Worm (Caenorhabditis elegans) whole organism, L2 larva: ENCODE data around the gene acdh-10.

Experiments used
- F13H6.1 ChIP-seq: sonication (generic microtip); optimal IDR thresholded peaks from 2 replicates; lab custom pipeline; 2016; ENCODE audit warnings: missing genetic modification characterization, missing compliant biosample characterization
- R02D3.7 ChIP-seq: fragments of 150-350 bp; optimal IDR thresholded peaks from 2 replicates; lab custom pipeline; 2014; ENCODE audit warnings: missing biosample characterization, missing genetic modification characterization
- Y55F3AM.14 ChIP-seq: fragments of 200-800 bp; sonication (Bioruptor generic); optimal IDR thresholded peaks from 2 replicates; lab custom pipeline; 2018; ENCODE audit warnings: mild to moderate bottlenecking, missing genetic modification characterization, missing compliant biosample characterization
- ZK546.5 ChIP-seq: sonication (generic microtip); optimal IDR thresholded peaks from 2 replicates; lab custom pipeline; 2017; ENCODE audit warnings: missing biosample characterization, missing genetic modification characterization
- alr-1 ChIP-seq: fragments of 150-350 bp; optimal IDR thresholded peaks from 2 replicates; lab custom pipeline; 2014; ENCODE audit warnings: missing biosample characterization, missing genetic modification characterization
- aly-2 ChIP-seq: fragments of 150-350 bp; optimal IDR thresholded peaks from 2 replicates; lab custom pipeline; 2014; ENCODE audit warnings: missing biosample characterization, missing genetic modification characterization
- ceh-16 ChIP-seq: fragments of 150-350 bp; optimal IDR thresholded peaks from 2 replicates; lab custom pipeline; 2014; ENCODE audit warnings: missing biosample characterization, missing genetic modification characterization
- ceh-82 ChIP-seq: fragments of 150-350 bp; optimal IDR thresholded peaks from 2 replicates; lab custom pipeline; 2014; ENCODE audit warnings: missing biosample characterization, missing genetic modification characterization
- dmd-4 ChIP-seq: sonication (generic microtip); optimal IDR thresholded peaks from 2 replicates; lab custom pipeline; 2017; ENCODE audit warnings: missing biosample characterization, missing genetic modification characterization
- egl-27 ChIP-seq: sonication (generic microtip); optimal IDR thresholded peaks from 3 replicates; lab custom pipeline; 2017; ENCODE audit warnings: missing biosample characterization, missing genetic modification reagents, missing genetic modification characterization
- elt-1 ChIP-seq: fragments of 150-350 bp; optimal IDR thresholded peaks from 2 replicates; lab custom pipeline; 2014; ENCODE audit warnings: missing biosample characterization, missing genetic modification characterization
- elt-3 ChIP-seq: sonication (generic microtip); optimal IDR thresholded peaks from 2 replicates; lab custom pipeline; 2017; ENCODE audit warnings: missing biosample characterization, missing genetic modification characterization
- gmeb-1 ChIP-seq: fragments of 150-350 bp; optimal IDR thresholded peaks from 2 replicates; lab custom pipeline; 2014; ENCODE audit warnings: missing biosample characterization, missing genetic modification characterization
- lin-39 ChIP-seq: fragments of 150-350 bp; optimal IDR thresholded peaks from 2 replicates; lab custom pipeline; 2014; ENCODE audit warnings: missing biosample characterization, missing genetic modification reagents, missing genetic modification characterization
- lsy-2 ChIP-seq, 2 experiments: fragments of 150-350 bp in 1 of 2; sonication (generic microtip) in 1 of 2; optimal IDR thresholded peaks; 2 replicates each; lab custom pipeline; 2014 to 2017; ENCODE audit warnings: missing biosample characterization in 2 of 2, missing genetic modification characterization in 2 of 2
- nhr-10 ChIP-seq: sonication (generic microtip); optimal IDR thresholded peaks from 2 replicates; lab custom pipeline; 2017; ENCODE audit warnings: missing biosample characterization, missing genetic modification characterization
- nhr-11 ChIP-seq: fragments of 150-350 bp; optimal IDR thresholded peaks from 2 replicates; lab custom pipeline; 2014; ENCODE audit warnings: missing biosample characterization, missing genetic modification characterization
- nhr-12 ChIP-seq: fragments of 150-350 bp; optimal IDR thresholded peaks from 2 replicates; lab custom pipeline; 2014; ENCODE audit warnings: missing biosample characterization, missing genetic modification characterization
- nhr-129 ChIP-seq: fragments of 150-350 bp; optimal IDR thresholded peaks from 2 replicates; lab custom pipeline; 2014; ENCODE audit warnings: missing biosample characterization, missing genetic modification characterization
- nhr-23 ChIP-seq: fragments of 150-350 bp; optimal IDR thresholded peaks from 2 replicates; lab custom pipeline; 2014; ENCODE audit warnings: missing biosample characterization, missing genetic modification reagents, missing genetic modification characterization
- nhr-237 ChIP-seq: fragments of 150-350 bp; optimal IDR thresholded peaks from 2 replicates; lab custom pipeline; 2014; ENCODE audit warnings: missing biosample characterization, missing genetic modification characterization
- nhr-77 ChIP-seq: fragments of 150-350 bp; optimal IDR thresholded peaks from 2 replicates; lab custom pipeline; 2014; ENCODE audit warnings: missing biosample characterization, missing genetic modification characterization
- peb-1 ChIP-seq: fragments of 150-350 bp; optimal IDR thresholded peaks from 2 replicates; lab custom pipeline; 2014; ENCODE audit warnings: missing biosample characterization, missing genetic modification characterization
- skn-1 ChIP-seq: sonication (generic microtip); optimal IDR thresholded peaks from 2 replicates; lab custom pipeline; 2017; ENCODE audit warnings: missing biosample characterization, missing genetic modification characterization
- sma-3 ChIP-seq: sonication (generic microtip); optimal IDR thresholded peaks from 2 replicates; lab custom pipeline; 2016; ENCODE audit warnings: missing genetic modification reagents, missing genetic modification characterization, missing compliant biosample characterization
- unc-39 ChIP-seq: fragments of 150-350 bp; optimal IDR thresholded peaks from 2 replicates; lab custom pipeline; 2014; ENCODE audit warnings: missing biosample characterization, missing genetic modification characterization
- unc-55 ChIP-seq: fragments of 150-350 bp; sonication (generic microtip); optimal IDR thresholded peaks from 3 replicates; lab custom pipeline; 2014; ENCODE audit warnings: missing biosample characterization, missing genetic modification reagents, missing genetic modification characterization
- unc-62 ChIP-seq: fragments of 150-350 bp; optimal IDR thresholded peaks from 2 replicates; lab custom pipeline; 2014; ENCODE audit warnings: missing biosample characterization, missing genetic modification reagents, missing genetic modification characterization
- ztf-1 ChIP-seq: fragments of 200-800 bp; sonication (Bioruptor generic); conservative IDR thresholded peaks from 2 replicates; pipeline ENCODE4 v1.3.6; 2022; ENCODE audit warnings: missing genetic modification characterization, missing compliant biosample characterization
- ztf-11 ChIP-seq: sonication (generic microtip); optimal IDR thresholded peaks from 2 replicates; lab custom pipeline; 2017; ENCODE audit warnings: missing biosample characterization, missing genetic modification characterization
- ztf-4 ChIP-seq: fragments of 150-350 bp; optimal IDR thresholded peaks from 2 replicates; lab custom pipeline; 2014; ENCODE audit warnings: missing biosample characterization, missing genetic modification characterization

The acdh-10 gene

DNA sequence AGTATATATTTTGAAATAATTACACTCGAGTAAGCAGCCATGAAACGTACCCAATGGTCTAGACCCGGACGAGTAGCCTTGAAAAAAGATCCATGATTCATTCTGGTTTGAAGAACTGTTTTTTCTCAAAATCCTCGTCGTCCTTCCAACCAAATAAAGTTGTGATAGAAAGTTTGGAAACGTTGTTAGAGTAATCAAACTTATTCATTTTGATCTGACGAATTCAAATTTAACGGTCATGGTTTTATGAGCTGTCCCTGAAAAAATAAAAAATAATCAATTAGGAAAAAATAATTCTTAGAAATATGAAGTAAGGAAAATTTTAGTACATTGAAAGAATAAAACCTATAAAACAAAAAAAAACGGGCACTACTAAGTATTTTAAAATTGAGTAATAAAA lies 38.0 kb downstream of the acdh-10 start, which contains the start of gene B0302.4:
Gene B0302.4 (minus strand): TSS at position 101 of the 400 bp plus-strand sequence.
- no peak for TF ChIP-seq alr-1 (tag; lab: Kevin White, UChicago)
- TF ChIP-seq gmeb-1 (tag; lab: Kevin White, UChicago) = no peak
- no peak for TF ChIP-seq ceh-16 (tag; lab: Kevin White, UChicago)
- TF ChIP-seq skn-1 (tag; lab: Kevin White, UChicago) = no peak
- TF ChIP-seq, all 48 proteins: peak for 0

DNA sequence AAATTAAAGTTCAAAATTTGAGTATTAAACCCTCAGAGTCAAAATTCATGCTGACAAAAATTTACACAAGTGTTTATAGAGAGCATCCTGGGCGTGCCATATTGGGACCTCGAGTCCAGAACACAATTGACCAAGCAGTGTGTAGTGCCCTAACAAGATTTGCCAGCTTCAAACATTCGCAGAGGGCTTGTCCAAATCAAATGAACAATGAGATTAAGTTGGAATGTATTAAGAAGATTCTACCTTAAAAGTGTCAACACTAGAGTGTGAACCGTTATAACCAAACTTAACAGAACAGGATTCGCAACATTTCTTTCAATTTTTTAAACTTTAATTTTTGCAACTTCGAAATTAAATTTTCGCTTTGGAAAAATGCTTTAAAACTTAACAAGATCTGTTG lies 44.3 kb downstream of the acdh-10 start:
- TF ChIP-seq ceh-82 (tag; lab: Kevin White, UChicago) = no peak
- no peak for TF ChIP-seq skn-1 (tag; lab: Kevin White, UChicago)
- no peak for TF ChIP-seq sma-3
- no peak for TF ChIP-seq F13H6.1 (tag; lab: Kevin White, UChicago)
- TF ChIP-seq aly-2 (tag; lab: Kevin White, UChicago) = no peak
- TF ChIP-seq elt-1 (tag; lab: Kevin White, UChicago) = no peak
- TF ChIP-seq unc-62 (GFP tag; lab: Kevin White, UChicago) = no peak
- no peak for TF ChIP-seq ztf-11 (tag; lab: Kevin White, UChicago)
- TF ChIP-seq egl-27 = no peak
- TF ChIP-seq R02D3.7 (tag; lab: Kevin White, UChicago) = no peak
- TF ChIP-seq nhr-12 (tag; lab: Kevin White, UChicago) = no peak
- TF ChIP-seq nhr-77 (tag; lab: Kevin White, UChicago) = no peak
- no peak for TF ChIP-seq unc-55 (GFP tag; lab: Kevin White, UChicago)
- no peak for TF ChIP-seq nhr-129 (tag; lab: Kevin White, UChicago)
- no peak for TF ChIP-seq nhr-10 (tag; lab: Kevin White, UChicago)
- no peak for TF ChIP-seq dmd-4 (tag; lab: Kevin White, UChicago)
- TF ChIP-seq ztf-1 (GFP tag; lab: Robert Waterston, UW) = no peak
- no peak for TF ChIP-seq nhr-11
- TF ChIP-seq elt-3 = no peak
- no peak for TF ChIP-seq alr-1 (tag; lab: Kevin White, UChicago)
- TF ChIP-seq, all 48 proteins: peak for 0

ce11 chrX:17168086-17168485 lies 46.6 kb downstream of the acdh-10 start:
- TF ChIP-seq nhr-129 (tag; lab: Kevin White, UChicago) = no peak
- TF ChIP-seq lin-39 (tag; lab: Kevin White, UChicago) = no peak
- no peak for TF ChIP-seq ZK546.5 (tag; lab: Kevin White, UChicago)
- TF ChIP-seq Y55F3AM.14 (GFP tag; lab: Kevin White, UChicago) = no peak
- no peak for TF ChIP-seq skn-1 (tag; lab: Kevin White, UChicago)
- no peak for TF ChIP-seq ztf-4 (tag; lab: Kevin White, UChicago)
- TF ChIP-seq nhr-23 = no peak
- no peak for TF ChIP-seq elt-1 (tag; lab: Kevin White, UChicago)
- TF ChIP-seq lsy-2 (tag; optimal IDR thresholded peaks at IDR 0.05; lab: Kevin White, UChicago) = no peak
- TF ChIP-seq unc-39 = no peak
- TF ChIP-seq nhr-12 (tag; lab: Kevin White, UChicago) = no peak
- no peak for TF ChIP-seq nhr-237 (tag; lab: Kevin White, UChicago)
- no peak for TF ChIP-seq aly-2 (tag; lab: Kevin White, UChicago)
- TF ChIP-seq peb-1 = no peak
- TF ChIP-seq ztf-11 (tag; lab: Kevin White, UChicago) = no peak
